Fruit fly (Drosophila melanogaster): ENCODE data around the gene sima.

sima gene

dm6 chr3R:30014977-30015514 lies 43.1 kb upstream of the sima start, which contains the start of gene CG7920:
Gene CG7920 (minus strand): TSS chr3R:30015284.
- peak; percentile 6 for TF ChIP-seq CG17806 (tag; optimal IDR thresholded peaks at IDR 0.05)
- peak; percentile 6 for TF ChIP-seq CG8301 (tag; optimal IDR thresholded peaks at IDR 0.05)
- no peak for TF ChIP-seq Snoo (tag; optimal IDR thresholded peaks at IDR 0.05)
- TF ChIP-seq EcR (GFP tag; optimal IDR thresholded peaks at IDR 0.05) = no peak
- peak; percentile 40; the same call in 1 of the 2 replicates for TF ChIP-seq Ets98B (GFP tag; IDR thresholded peaks at IDR 0.05)
- TF ChIP-seq CG13204 (GFP tag; optimal IDR thresholded peaks at IDR 0.05) = peak; percentile 45
- peak; percentile 44; the same call in 1 of the 2 replicates for TF ChIP-seq CG12605 (GFP tag; IDR thresholded peaks at IDR 0.05)
- peak; percentile 7 for TF ChIP-seq CG34367 (tag; optimal IDR thresholded peaks at IDR 0.05)
- TF ChIP-seq CG32121 (GFP tag; IDR thresholded peaks at IDR 0.05) = 0 out of 2 replicates have a peak, but pooled peaks have one; percentile 24
- 0 out of 3 replicates have a peak, but pooled peaks have one; percentile 36 for TF ChIP-seq CG4496 (GFP tag; IDR thresholded peaks at IDR 0.05)
- no peak for TF ChIP-seq CG10348 (GFP tag; IDR thresholded peaks at IDR 0.05)
- TF ChIP-seq rn (GFP tag; IDR thresholded peaks at IDR 0.05) = no peak

dm6 chr3R:30021009-30021408 lies 37.1 kb upstream of the sima start:
- TF ChIP-seq CG8301 (tag; optimal IDR thresholded peaks at IDR 0.05) = peak; percentile 44
- TF ChIP-seq CG32121 (GFP tag; IDR thresholded peaks at IDR 0.05) = peak; percentile 73
- TF ChIP-seq Pif1A (GFP tag; optimal IDR thresholded peaks at IDR 0.05) = no peak
- TF ChIP-seq CG8159 (tag; optimal IDR thresholded peaks at IDR 0.05) = peak; percentile 27
- no peak for TF ChIP-seq CG12605 (GFP tag; IDR thresholded peaks at IDR 0.05)
- no peak for TF ChIP-seq EcR (GFP tag; optimal IDR thresholded peaks at IDR 0.05)
- peak; percentile 9 for TF ChIP-seq CG15710 (tag; optimal IDR thresholded peaks at IDR 0.05)
- TF ChIP-seq CG34367 (tag; optimal IDR thresholded peaks at IDR 0.05) = no peak
- no peak for TF ChIP-seq CG10348 (GFP tag; IDR thresholded peaks at IDR 0.05)
- TF ChIP-seq CG17806 (tag; optimal IDR thresholded peaks at IDR 0.05) = peak; percentile 8
- peak; percentile 20 for TF ChIP-seq CG9948 (tag; optimal IDR thresholded peaks at IDR 0.05)
- TF ChIP-seq gl (tag; optimal IDR thresholded peaks at IDR 0.05) = no peak
- no peak for TF ChIP-seq Snoo (tag; optimal IDR thresholded peaks at IDR 0.05)
- peak; percentile 57 for TF ChIP-seq Ets98B (GFP tag; IDR thresholded peaks at IDR 0.05)
- TF ChIP-seq CG14655 (GFP tag; optimal IDR thresholded peaks at IDR 0.05) = no peak
- no peak for TF ChIP-seq D1 (tag; optimal IDR thresholded peaks at IDR 0.05)
- 0 out of 2 replicates have a peak, but pooled peaks have one; percentile 21 for TF ChIP-seq rn (GFP tag; IDR thresholded peaks at IDR 0.05)
- peak; percentile 64; the same call in 2 of the 3 replicates for TF ChIP-seq CG4496 (GFP tag; IDR thresholded peaks at IDR 0.05)
- TF ChIP-seq CG13204 (GFP tag; optimal IDR thresholded peaks at IDR 0.05) = no peak
- TF ChIP-seq fd96Ca (GFP tag; IDR thresholded peaks at IDR 0.05) = peak; percentile 37; the same call in 1 of the 3 replicates
- no peak for TF ChIP-seq Pif1B (GFP tag; optimal IDR thresholded peaks at IDR 0.05)

- peak; percentile 2 for TF ChIP-seq CG17806 (tag; optimal IDR thresholded peaks at IDR 0.05)
- no peak for TF ChIP-seq D1 (tag; optimal IDR thresholded peaks at IDR 0.05)
- TF ChIP-seq Pif1A (GFP tag; optimal IDR thresholded peaks at IDR 0.05) = no peak
- TF ChIP-seq CG15710 (tag; optimal IDR thresholded peaks at IDR 0.05) = no peak
- TF ChIP-seq CG32121 (GFP tag; IDR thresholded peaks at IDR 0.05) = no peak; the same call in 1 of the 2 replicates
- TF ChIP-seq CG4496 (GFP tag; IDR thresholded peaks at IDR 0.05) = peak; percentile 61; the same call in 2 of the 3 replicates
- TF ChIP-seq fd96Ca (GFP tag; IDR thresholded peaks at IDR 0.05) = no peak
- no peak for TF ChIP-seq CG8301 (tag; optimal IDR thresholded peaks at IDR 0.05)
- TF ChIP-seq EcR (GFP tag; optimal IDR thresholded peaks at IDR 0.05) = no peak
- TF ChIP-seq CG9948 (tag; optimal IDR thresholded peaks at IDR 0.05) = no peak
- TF ChIP-seq Snoo (tag; optimal IDR thresholded peaks at IDR 0.05) = peak; percentile 17
- TF ChIP-seq CG12605 (GFP tag; IDR thresholded peaks at IDR 0.05) = peak; percentile 47
- peak; percentile 65; the same call in 1 of the 2 replicates for TF ChIP-seq Ets98B (GFP tag; IDR thresholded peaks at IDR 0.05)
- no peak for TF ChIP-seq rn (GFP tag; IDR thresholded peaks at IDR 0.05)
- peak; percentile 98 for TF ChIP-seq CG13204 (GFP tag; optimal IDR thresholded peaks at IDR 0.05)
These were observed 36.3 kb upstream of the sima start, which contains the start of gene Mgat2 for dm6 chr3R:30021559-30022451. Gene Mgat2 (minus strand): TSS chr3R:30022221.

- TF ChIP-seq Pif1B (GFP tag; optimal IDR thresholded peaks at IDR 0.05) (no peak), EcR (GFP tag; optimal IDR thresholded peaks at IDR 0.05) (peak; percentile 93)
These were observed 35.6 kb upstream of the sima start, which contains the start of the genes RpS28a and Axn for dm6 chr3R:30022452-30023028. Gene RpS28a (minus strand): TSS chr3R:30022648. Gene Axn (plus strand): TSS chr3R:30022842.

- TF ChIP-seq CG34367 (tag; optimal IDR thresholded peaks at IDR 0.05) = no peak
- no peak for TF ChIP-seq Ets98B (GFP tag; IDR thresholded peaks at IDR 0.05)
- no peak for TF ChIP-seq D1 (tag; optimal IDR thresholded peaks at IDR 0.05)
- no peak for TF ChIP-seq EcR (GFP tag; optimal IDR thresholded peaks at IDR 0.05)
These were observed 34.7 kb upstream of the sima start for dm6 chr3R:30023445-30023844.

Measured in whole organism, pupa.